Worm (Caenorhabditis elegans) whole organism, mixed stage, embryonic: ENCODE results near the gene fbxa-59.

ENCODE experiments used
- bed-3 ChIP-seq: fragments of 200-800 bp; sonication (Bioruptor generic); optimal IDR thresholded peaks from 3 replicates; lab custom pipeline; 2018; ENCODE audit warnings: mild to moderate bottlenecking, missing genetic modification characterization, moderate library complexity, missing compliant biosample characterization
- blmp-1 ChIP-seq: fragments of 150-350 bp; optimal IDR thresholded peaks from 2 replicates; lab custom pipeline; 2014; ENCODE audit warnings: missing biosample characterization, missing genetic modification characterization
- ces-1 ChIP-seq: fragments of 150-350 bp; optimal IDR thresholded peaks from 2 replicates; lab custom pipeline; 2014; ENCODE audit warnings: missing biosample characterization, missing genetic modification reagents, missing genetic modification characterization
- elt-3 ChIP-seq: fragments of 150-350 bp; optimal IDR thresholded peaks from 2 replicates; lab custom pipeline; 2014; ENCODE audit warnings: missing biosample characterization, missing genetic modification characterization
- nhr-76 ChIP-seq: sonication (generic microtip); optimal IDR thresholded peaks from 2 replicates; lab custom pipeline; 2017; ENCODE audit warnings: missing biosample characterization, missing genetic modification characterization
- pha-4 ChIP-seq: fragments of 150-350 bp; optimal IDR thresholded peaks from 2 replicates; lab custom pipeline; 2018; ENCODE audit warnings: missing biosample characterization, missing genetic modification reagents, missing genetic modification characterization
- snpc-4 ChIP-seq: fragments of 150-350 bp; optimal IDR thresholded peaks from 2 replicates; lab custom pipeline; 2014; ENCODE audit warnings: missing biosample characterization, missing genetic modification characterization
- unc-39 ChIP-seq: fragments of 150-350 bp; optimal IDR thresholded peaks from 2 replicates; lab custom pipeline; 2014; ENCODE audit warnings: missing biosample characterization, missing genetic modification characterization
- ztf-11 ChIP-seq: fragments of 150-350 bp; optimal IDR thresholded peaks from 2 replicates; lab custom pipeline; 2014; ENCODE audit warnings: missing biosample characterization, missing genetic modification characterization

ce11 chrIII:970928-971327, 27.7 kb upstream of the fbxa-59 start:
- TF ChIP-seq snpc-4 (tag; lab: Kevin White, UChicago) (no peak), bed-3 (GFP tag; lab: Kevin White, UChicago) (no peak), blmp-1 (tag; lab: Kevin White, UChicago) (no peak), unc-39 (no peak), ztf-11 (tag; lab: Kevin White, UChicago) (no peak), nhr-76 (tag; lab: Kevin White, UChicago) (no peak), pha-4 (tag; lab: Kevin White, UChicago) (no peak), ces-1 (no peak), elt-3 (tag; lab: Kevin White, UChicago) (no peak)
